Fruit fly (Drosophila melanogaster) whole organism, embryonic: ENCODE results near the gene CG8142.

Source experiments
- Adf1 ChIP-seq: fragments of 200-800 bp; sonication (Bioruptor generic); IDR thresholded peaks from 2 replicates; pipeline ENCODE4 v1.3.6; 2022; ENCODE audit warnings: missing biosample characterization, missing genetic modification characterization
- Antp ChIP-seq: fragments of 200-800 bp; sonication (Bioruptor generic); optimal IDR thresholded peaks from 3 replicates; lab custom pipeline; 2016; ENCODE audit warnings: missing biosample characterization, missing genetic modification characterization
- Awh ChIP-seq: fragments of 200-800 bp; sonication (Bioruptor generic); IDR thresholded peaks from 2 replicates; pipeline ENCODE4, ENCODE4 v1.3.6; 2022; ENCODE audit warnings: missing biosample characterization, missing genetic modification characterization
- Blimp-1 ChIP-seq: fragments of 200-800 bp; sonication (Bioruptor generic); optimal IDR thresholded peaks from 3 replicates; lab custom pipeline; 2018; ENCODE audit warnings: missing biosample characterization, missing genetic modification characterization, mild to moderate bottlenecking, moderate library complexity, missing genetic modification reagents
- CG15011 ChIP-seq: fragments of 200-800 bp; sonication (Bioruptor generic); optimal IDR thresholded peaks from 3 replicates; lab custom pipeline; 2018; ENCODE audit warnings: missing biosample characterization, mild to moderate bottlenecking, missing genetic modification characterization
- CG15514 ChIP-seq: fragments of 200-800 bp; sonication (Bioruptor generic); optimal IDR thresholded peaks from 3 replicates; lab custom pipeline; 2017; ENCODE audit warnings: missing biosample characterization, missing genetic modification characterization, mild to moderate bottlenecking, moderate library complexity, missing genetic modification reagents
- CG1602 ChIP-seq: fragments of 200-800 bp; sonication (Bioruptor generic); optimal IDR thresholded peaks from 3 replicates; lab custom pipeline; 2016; ENCODE audit warnings: missing biosample characterization, missing genetic modification characterization
- CG18262 ChIP-seq: fragments of 200-800 bp; optimal IDR thresholded peaks from 3 replicates; lab custom pipeline; 2019; ENCODE audit warnings: missing biosample characterization, mild to moderate bottlenecking, missing genetic modification characterization, moderate library complexity
- CG2199 ChIP-seq: fragments of 200-800 bp; sonication (Bioruptor generic); IDR thresholded peaks from 3 replicates; pipeline ENCODE4 v1.3.6; 2022; ENCODE audit warnings: missing biosample characterization, missing genetic modification characterization
- CG34224 ChIP-seq: fragments of 200-800 bp; sonication (Bioruptor generic); IDR thresholded peaks from 3 replicates; pipeline ENCODE4 v1.3.6; 2022; ENCODE audit warnings: missing biosample characterization, missing genetic modification characterization; ENCODE audit not compliant: partially characterized antibody
- CG4360 ChIP-seq: fragments of 200-800 bp; sonication (Bioruptor generic); IDR thresholded peaks from 2 replicates; pipeline ENCODE4 v1.3.6; 2022; ENCODE audit warnings: missing biosample characterization, missing genetic modification characterization
- CG7556 ChIP-seq: fragments of 200-800 bp; sonication (Bioruptor generic); optimal IDR thresholded peaks from 2 replicates; lab custom pipeline; 2017; ENCODE audit warnings: missing biosample characterization, mild to moderate bottlenecking, missing genetic modification characterization
- Dip3 ChIP-seq: fragments of 200-800 bp; sonication (Bioruptor generic); optimal IDR thresholded peaks from 3 replicates; lab custom pipeline; 2016; ENCODE audit warnings: missing biosample characterization, missing genetic modification characterization
- HmgD ChIP-seq: fragments of 200-800 bp; sonication (Bioruptor generic); optimal IDR thresholded peaks from 3 replicates; lab custom pipeline; 2016; ENCODE audit warnings: missing biosample characterization, missing genetic modification characterization
- HmgZ ChIP-seq: fragments of 200-800 bp; sonication (Bioruptor generic); optimal IDR thresholded peaks from 2 replicates; lab custom pipeline; 2018; ENCODE audit warnings: missing biosample characterization, mild to moderate bottlenecking, missing genetic modification characterization
- Jarid2 ChIP-seq: fragments of 200-800 bp; sonication (Bioruptor generic); optimal IDR thresholded peaks from 3 replicates; lab custom pipeline; 2017; ENCODE audit warnings: mild to moderate bottlenecking, missing biosample characterization, missing genetic modification reagents, missing genetic modification characterization
- Med ChIP-seq: fragments of 200-800 bp; sonication (Bioruptor generic); peaks from one replicate; lab custom pipeline; 2016; ENCODE audit warnings: missing biosample characterization, missing genetic modification characterization, mild to moderate bottlenecking, inconsistent platforms, moderate library complexity
- Nf-YB ChIP-seq: fragments of 200-800 bp; sonication (Bioruptor generic); optimal IDR thresholded peaks from 3 replicates; lab custom pipeline; 2019; ENCODE audit warnings: missing biosample characterization, mild to moderate bottlenecking, missing genetic modification characterization, moderate library complexity
- NfI ChIP-seq: fragments of 200-800 bp; sonication (Bioruptor generic); optimal IDR thresholded peaks from 3 replicates; lab custom pipeline; 2018; ENCODE audit warnings: missing biosample characterization, mild to moderate bottlenecking, missing genetic modification characterization, moderate library complexity
- Pdp1 ChIP-seq, 2 experiments: fragments of 200-800 bp; sonication (Bioruptor generic); optimal IDR thresholded peaks; 3 replicates each; lab custom pipeline; 2016; ENCODE audit warnings: missing biosample characterization in 2 of 2, missing genetic modification characterization in 2 of 2, mild to moderate bottlenecking in 1 of 2, moderate library complexity in 1 of 2
- Rfx ChIP-seq: fragments of 200-800 bp; sonication (Bioruptor generic); IDR thresholded peaks from 2 replicates; pipeline ENCODE4 v1.3.6; 2022; ENCODE audit warnings: missing biosample characterization, missing genetic modification characterization
- Scr ChIP-seq: fragments of 200-800 bp; sonication (Bioruptor generic); IDR thresholded peaks from 2 replicates; pipeline ENCODE4 v1.3.6; 2022; ENCODE audit warnings: missing biosample characterization, missing genetic modification characterization; ENCODE audit not compliant: partially characterized antibody
- ash1 ChIP-seq: fragments of 200-800 bp; sonication (Bioruptor generic); optimal IDR thresholded peaks from 2 replicates; lab custom pipeline; 2018; ENCODE audit warnings: missing biosample characterization, mild to moderate bottlenecking, missing genetic modification characterization
- bsh ChIP-seq, 2 experiments: fragments of 200-800 bp; sonication (Bioruptor generic); optimal IDR thresholded peaks; 2 replicates each; lab custom pipeline; 2017 to 2018; ENCODE audit warnings: mild to moderate bottlenecking in 2 of 2, missing biosample characterization in 2 of 2, missing genetic modification characterization in 2 of 2, moderate library complexity in 1 of 2
- caup ChIP-seq: fragments of 200-800 bp; sonication (Bioruptor generic); optimal IDR thresholded peaks from 3 replicates; lab custom pipeline; 2017; ENCODE audit warnings: missing biosample characterization, mild to moderate bottlenecking, missing genetic modification characterization, moderate library complexity; ENCODE audit not compliant: severe bottlenecking
- cg ChIP-seq: fragments of 200-800 bp; sonication (Bioruptor generic); optimal IDR thresholded peaks from 3 replicates; lab custom pipeline; 2019; ENCODE audit warnings: missing biosample characterization, mild to moderate bottlenecking, missing genetic modification characterization, moderate library complexity
- chinmo ChIP-seq: fragments of 200-800 bp; sonication (Bioruptor generic); IDR thresholded peaks from 4 replicates; pipeline ENCODE4 v1.3.6; 2022; ENCODE audit warnings: missing biosample characterization, missing genetic modification characterization; ENCODE audit not compliant: partially characterized antibody
- ci ChIP-seq: fragments of 200-800 bp; sonication (Bioruptor generic); IDR thresholded peaks from 3 replicates; pipeline ENCODE4 v1.3.6; 2022; ENCODE audit warnings: missing biosample characterization, missing genetic modification characterization
- crol ChIP-seq: fragments of 200-800 bp; sonication (Bioruptor generic); IDR thresholded peaks from 2 replicates; pipeline ENCODE4 v1.3.6; 2022; ENCODE audit warnings: missing biosample characterization, missing genetic modification characterization
- dmrt11E ChIP-seq: fragments of 200-800 bp; sonication (Bioruptor generic); optimal IDR thresholded peaks from 3 replicates; lab custom pipeline; 2018; ENCODE audit warnings: missing biosample characterization, mild to moderate bottlenecking, missing genetic modification characterization, moderate library complexity
- gce ChIP-seq: fragments of 200-800 bp; sonication (Bioruptor generic); IDR thresholded peaks from 3 replicates; pipeline ENCODE4 v1.3.6; 2022; ENCODE audit warnings: missing biosample characterization, missing genetic modification characterization
- hbn ChIP-seq: fragments of 200-800 bp; sonication (Bioruptor generic); IDR thresholded peaks from 2 replicates; pipeline ENCODE4 v1.3.6; 2022; ENCODE audit warnings: missing biosample characterization, missing genetic modification characterization; ENCODE audit not compliant: partially characterized antibody
- jigr1 ChIP-seq: fragments of 200-800 bp; sonication (Bioruptor generic); IDR thresholded peaks from 3 replicates; pipeline ENCODE4 v1.3.6; 2022; ENCODE audit warnings: missing biosample characterization, missing genetic modification characterization
- kni ChIP-seq: fragments of 200-800 bp; sonication (Bioruptor generic); optimal IDR thresholded peaks from 3 replicates; lab custom pipeline; 2017; ENCODE audit warnings: mild to moderate bottlenecking, missing biosample characterization, missing genetic modification reagents, missing genetic modification characterization
- luna ChIP-seq: fragments of 200-800 bp; sonication (Bioruptor generic); optimal IDR thresholded peaks from 2 replicates; lab custom pipeline; 2016; ENCODE audit warnings: missing biosample characterization, missing genetic modification characterization
- nom ChIP-seq: fragments of 200-800 bp; sonication (Bioruptor generic); optimal IDR thresholded peaks from 2 replicates; lab custom pipeline; 2017; ENCODE audit warnings: missing biosample characterization, missing genetic modification characterization, mild to moderate bottlenecking, moderate library complexity, missing genetic modification reagents
- pros ChIP-seq: fragments of 200-800 bp; sonication (Bioruptor generic); optimal IDR thresholded peaks from 3 replicates; lab custom pipeline; 2019; ENCODE audit warnings: missing biosample characterization, mild to moderate bottlenecking, missing genetic modification characterization, moderate library complexity
- sd ChIP-seq: fragments of 200-800 bp; sonication (Bioruptor generic); optimal IDR thresholded peaks from 3 replicates; lab custom pipeline; 2018; ENCODE audit warnings: missing biosample characterization, mild to moderate bottlenecking, missing genetic modification characterization, moderate library complexity
- sens ChIP-seq: fragments of 200-800 bp; sonication (Bioruptor generic); peaks from one replicate; lab custom pipeline; 2016; ENCODE audit warnings: missing biosample characterization, missing genetic modification characterization
- seq ChIP-seq: fragments of 200-800 bp; sonication (Bioruptor generic); IDR thresholded peaks from 2 replicates; pipeline ENCODE4 v1.3.6; 2022; ENCODE audit warnings: missing biosample characterization, missing genetic modification characterization
- sob ChIP-seq: fragments of 200-800 bp; sonication (Bioruptor generic); IDR thresholded peaks from 2 replicates; pipeline ENCODE4 v1.3.6; 2022; ENCODE audit warnings: missing biosample characterization, missing genetic modification characterization
- sqz ChIP-seq: fragments of 200-800 bp; sonication (Bioruptor generic); optimal IDR thresholded peaks from 3 replicates; lab custom pipeline; 2018; ENCODE audit warnings: missing biosample characterization, mild to moderate bottlenecking, missing genetic modification characterization
- stc ChIP-seq: fragments of 200-800 bp; sonication (Bioruptor generic); IDR thresholded peaks from 2 replicates; pipeline ENCODE4 v1.3.6; 2022; ENCODE audit warnings: missing biosample characterization, missing genetic modification characterization
- unc-4 ChIP-seq: fragments of 200-800 bp; sonication (Bioruptor generic); IDR thresholded peaks from 2 replicates; pipeline ENCODE4 v1.3.6; 2022; ENCODE audit warnings: missing biosample characterization, missing genetic modification characterization; ENCODE audit not compliant: partially characterized antibody
- wor ChIP-seq: fragments of 200-800 bp; sonication (Bioruptor generic); IDR thresholded peaks from 2 replicates; pipeline ENCODE4 v1.3.6; 2022; ENCODE audit warnings: missing biosample characterization, missing genetic modification characterization
- z ChIP-seq: fragments of 200-800 bp; sonication (Bioruptor generic); IDR thresholded peaks from 3 replicates; pipeline ENCODE4 v1.3.6; 2022; ENCODE audit warnings: missing biosample characterization, missing genetic modification characterization

The CG8142 gene

dm6 chrX:17832163-17833014 lies 12.1 kb downstream of the CG8142 start (continued):
- TF ChIP-seq bsh (GFP tag; optimal IDR thresholded peaks at IDR 0.05; lab: Kevin White, UChicago): peak in 1 of 2 experiments; percentile 18
- peak; percentile 82 for TF ChIP-seq sens (GFP tag; lab: Kevin White, UChicago)
- TF ChIP-seq, all 482 proteins: peak for 25

- TF ChIP-seq CG15514 (GFP tag; lab: Kevin White, UChicago): peak; percentile 8
- TF ChIP-seq Jarid2 (GFP tag; lab: Kevin White, UChicago): peak; percentile 62
- peak; percentile 25 for TF ChIP-seq nom
- TF ChIP-seq sd (tag; lab: Kevin White, UChicago): peak; percentile 48
- TF ChIP-seq CG18262: no peak
- peak; percentile 19; the same call in 1 of the 3 replicates for TF ChIP-seq CG34224
- TF ChIP-seq HmgD (GFP tag; lab: Kevin White, UChicago): no peak
- TF ChIP-seq luna (GFP tag; lab: Kevin White, UChicago): no peak
- TF ChIP-seq CG2199: 0 out of 3 replicates have a peak, but pooled peaks have one; percentile 24
- TF ChIP-seq cg: peak; percentile 75
- no peak for TF ChIP-seq CG1602 (GFP tag; lab: Kevin White, UChicago)
- no peak for TF ChIP-seq hbn (GFP tag; lab: Robert Waterston, UW)
- no peak for TF ChIP-seq NfI (GFP tag; lab: Kevin White, UChicago)
- peak; percentile 80 for TF ChIP-seq crol
- peak; percentile 75 for TF ChIP-seq Med (GFP tag; lab: Kevin White, UChicago)
- peak; percentile 95 for TF ChIP-seq chinmo (GFP tag; lab: Robert Waterston, UW)
- peak; percentile 71 for TF ChIP-seq pros
- TF ChIP-seq ci (GFP tag; lab: Robert Waterston, UW): peak; percentile 36; the same call in 1 of the 3 replicates
- TF ChIP-seq jigr1 (GFP tag; lab: Robert Waterston, UW): no peak
- TF ChIP-seq Dip3 (GFP tag; lab: Kevin White, UChicago): no peak
- TF ChIP-seq kni (GFP tag; lab: Kevin White, UChicago): peak; percentile 18
- no peak for TF ChIP-seq Nf-YB (GFP tag; lab: Kevin White, UChicago)
- no peak for TF ChIP-seq Blimp-1 (GFP tag; lab: Kevin White, UChicago)
- no peak for TF ChIP-seq caup (GFP tag; lab: Kevin White, UChicago)
- no peak for TF ChIP-seq Scr
- TF ChIP-seq CG15011: no peak
- peak; percentile 65 for TF ChIP-seq Adf1 (GFP tag; lab: Robert Waterston, UW)
- no peak for TF ChIP-seq sob (GFP tag; lab: Robert Waterston, UW)
- TF ChIP-seq dmrt11E (tag; lab: Kevin White, UChicago): no peak
- TF ChIP-seq stc (GFP tag; lab: Robert Waterston, UW): no peak
- TF ChIP-seq z: peak; percentile 92
- no peak for TF ChIP-seq Rfx
- no peak for TF ChIP-seq Antp
- no peak for TF ChIP-seq CG7556 (GFP tag; lab: Kevin White, UChicago)
- TF ChIP-seq unc-4 (GFP tag; lab: Robert Waterston, UW): 0 out of 2 replicates have a peak, but pooled peaks have one; percentile 23
- peak; percentile 10 for TF ChIP-seq sens (GFP tag; lab: Kevin White, UChicago)
- TF ChIP-seq sqz (GFP tag; lab: Kevin White, UChicago): peak; percentile 21
- TF ChIP-seq Awh (GFP tag; lab: Robert Waterston, UW): no peak
- peak; percentile 51 for TF ChIP-seq CG4360
- TF ChIP-seq ash1: peak; percentile 11
- no peak for TF ChIP-seq wor (GFP tag; lab: Robert Waterston, UW)
- peak; percentile 12 for TF ChIP-seq HmgZ (tag; lab: Kevin White, UChicago)
- no peak for TF ChIP-seq seq
- TF ChIP-seq Pdp1 (GFP tag; optimal IDR thresholded peaks at IDR 0.05; lab: Kevin White, UChicago): no peak
- 0 out of 3 replicates have a peak, but pooled peaks have one; percentile 15 for TF ChIP-seq gce (GFP tag; lab: Robert Waterston, UW)
Measured at dm6 chrX:17830644-17831043, 13.9 kb downstream of the CG8142 start, which contains the start of gene CG6398. Gene CG6398, plus strand, starts transcription at chrX:17830828.
